Worm (Caenorhabditis elegans) whole organism, mixed stage, embryonic: Measurements from ENCODE around the gene gipc-2.

ENCODE experiments used
- M03D4.4 ChIP-seq: sonication (generic microtip); optimal IDR thresholded peaks from 2 replicates; lab custom pipeline; 2017; ENCODE audit warnings: mild to moderate bottlenecking, missing genetic modification characterization, missing compliant biosample characterization
- bed-3 ChIP-seq: fragments of 200-800 bp; sonication (Bioruptor generic); optimal IDR thresholded peaks from 3 replicates; lab custom pipeline; 2018; ENCODE audit warnings: mild to moderate bottlenecking, missing genetic modification characterization, moderate library complexity, missing compliant biosample characterization
- blmp-1 ChIP-seq: fragments of 150-350 bp; optimal IDR thresholded peaks from 2 replicates; lab custom pipeline; 2014; ENCODE audit warnings: missing biosample characterization, missing genetic modification characterization
- ceh-39 ChIP-seq: fragments of 150-350 bp; optimal IDR thresholded peaks from 2 replicates; lab custom pipeline; 2014; ENCODE audit warnings: missing biosample characterization, missing genetic modification characterization
- ceh-43 ChIP-seq: fragments of 200-800 bp; sonication (Bioruptor generic); optimal IDR thresholded peaks from 2 replicates; lab custom pipeline; 2018; ENCODE audit warnings: mild to moderate bottlenecking, missing genetic modification characterization, moderate library complexity, missing compliant biosample characterization
- ceh-83 ChIP-seq: fragments of 200-800 bp; sonication (Bioruptor generic); optimal IDR thresholded peaks from 2 replicates; lab custom pipeline; 2018; ENCODE audit warnings: mild to moderate bottlenecking, missing genetic modification characterization, missing compliant biosample characterization
- ces-1 ChIP-seq: fragments of 150-350 bp; optimal IDR thresholded peaks from 2 replicates; lab custom pipeline; 2014; ENCODE audit warnings: missing biosample characterization, missing genetic modification reagents, missing genetic modification characterization
- cnd-1 ChIP-seq: fragments of 200-800 bp; sonication (Bioruptor generic); optimal IDR thresholded peaks from 2 replicates; lab custom pipeline; 2018; ENCODE audit warnings: mild to moderate bottlenecking, missing genetic modification characterization, missing compliant biosample characterization
- drap-1 ChIP-seq: fragments of 200-800 bp; sonication (Bioruptor generic); optimal IDR thresholded peaks from 3 replicates; lab custom pipeline; 2018; ENCODE audit warnings: mild to moderate bottlenecking, missing genetic modification characterization, missing compliant biosample characterization
- elt-1 ChIP-seq: sonication (generic microtip); optimal IDR thresholded peaks from 2 replicates; lab custom pipeline; 2017; ENCODE audit warnings: missing genetic modification characterization, mild to moderate bottlenecking, missing compliant biosample characterization, antibody characterized with exemption, moderate library complexity, borderline replicate concordance; ENCODE audit not compliant: insufficient read depth
- elt-3 ChIP-seq: fragments of 150-350 bp; optimal IDR thresholded peaks from 2 replicates; lab custom pipeline; 2014; ENCODE audit warnings: missing biosample characterization, missing genetic modification characterization
- flh-1 ChIP-seq: fragments of 200-800 bp; sonication (Bioruptor generic); optimal IDR thresholded peaks from 2 replicates; lab custom pipeline; 2018; ENCODE audit warnings: mild to moderate bottlenecking, missing genetic modification characterization, moderate library complexity, missing compliant biosample characterization
- ham-2 ChIP-seq: fragments of 200-800 bp; sonication (Bioruptor generic); optimal IDR thresholded peaks from 2 replicates; lab custom pipeline; 2018; ENCODE audit warnings: mild to moderate bottlenecking, missing genetic modification characterization, missing compliant biosample characterization
- hlh-1 ChIP-seq: fragments of 150-350 bp; optimal IDR thresholded peaks from 2 replicates; lab custom pipeline; 2014; ENCODE audit warnings: missing biosample characterization, missing genetic modification reagents, missing genetic modification characterization
- lin-13 ChIP-seq: fragments of 150-350 bp; optimal IDR thresholded peaks from 2 replicates; lab custom pipeline; 2014; ENCODE audit warnings: missing biosample characterization, missing genetic modification characterization
- lin-32 ChIP-seq: fragments of 200-800 bp; sonication (Bioruptor generic); optimal IDR thresholded peaks from 2 replicates; lab custom pipeline; 2018; ENCODE audit warnings: mild to moderate bottlenecking, missing genetic modification characterization, missing compliant biosample characterization
- lsy-2 ChIP-seq: fragments of 150-350 bp; optimal IDR thresholded peaks from 2 replicates; lab custom pipeline; 2014; ENCODE audit warnings: missing biosample characterization, missing genetic modification characterization
- mab-5 ChIP-seq: fragments of 150-350 bp; optimal IDR thresholded peaks from 2 replicates; lab custom pipeline; 2014; ENCODE audit warnings: missing biosample characterization, missing genetic modification characterization
- mep-1 ChIP-seq: fragments of 150-350 bp; optimal IDR thresholded peaks from 2 replicates; lab custom pipeline; 2017; ENCODE audit warnings: missing biosample characterization, missing genetic modification reagents, missing genetic modification characterization, inconsistent platforms
- mls-2 ChIP-seq: sonication (generic microtip); optimal IDR thresholded peaks from 2 replicates; lab custom pipeline; 2016; ENCODE audit warnings: mild to moderate bottlenecking, missing genetic modification characterization, moderate library complexity, missing compliant biosample characterization
- nhr-12 ChIP-seq: fragments of 150-350 bp; optimal IDR thresholded peaks from 2 replicates; lab custom pipeline; 2014; ENCODE audit warnings: missing biosample characterization, missing genetic modification characterization
- nhr-2 ChIP-seq: fragments of 150-350 bp; optimal IDR thresholded peaks from 2 replicates; lab custom pipeline; 2014; ENCODE audit warnings: missing biosample characterization, missing genetic modification characterization
- nhr-237 ChIP-seq: fragments of 150-350 bp; optimal IDR thresholded peaks from 2 replicates; lab custom pipeline; 2014; ENCODE audit warnings: missing biosample characterization, missing genetic modification characterization
- nhr-28 ChIP-seq: fragments of 150-350 bp; optimal IDR thresholded peaks from 2 replicates; lab custom pipeline; 2014; ENCODE audit warnings: missing biosample characterization, missing genetic modification characterization
- nhr-76 ChIP-seq: sonication (generic microtip); optimal IDR thresholded peaks from 2 replicates; lab custom pipeline; 2017; ENCODE audit warnings: missing biosample characterization, missing genetic modification characterization
- pha-4 ChIP-seq: fragments of 150-350 bp; optimal IDR thresholded peaks from 2 replicates; lab custom pipeline; 2018; ENCODE audit warnings: missing biosample characterization, missing genetic modification reagents, missing genetic modification characterization
- sem-2 ChIP-seq: fragments of 200-800 bp; sonication (Bioruptor generic); optimal IDR thresholded peaks from 2 replicates; lab custom pipeline; 2018; ENCODE audit warnings: mild to moderate bottlenecking, missing genetic modification characterization, missing compliant biosample characterization
- snpc-4 ChIP-seq: fragments of 150-350 bp; optimal IDR thresholded peaks from 2 replicates; lab custom pipeline; 2014; ENCODE audit warnings: missing biosample characterization, missing genetic modification characterization
- sptf-1 ChIP-seq: sonication (generic microtip); optimal IDR thresholded peaks from 2 replicates; lab custom pipeline; 2017; ENCODE audit warnings: mild to moderate bottlenecking, missing genetic modification characterization, moderate library complexity, missing compliant biosample characterization
- tbx-8 ChIP-seq: fragments of 200-800 bp; sonication (Bioruptor generic); optimal IDR thresholded peaks from 2 replicates; lab custom pipeline; 2018; ENCODE audit warnings: mild to moderate bottlenecking, missing genetic modification characterization, moderate library complexity, missing compliant biosample characterization
- unc-120 ChIP-seq: sonication (generic microtip); optimal IDR thresholded peaks from 2 replicates; lab custom pipeline; 2017; ENCODE audit warnings: missing genetic modification characterization, missing compliant biosample characterization; ENCODE audit not compliant: poor library complexity, severe bottlenecking
- unc-39 ChIP-seq: fragments of 150-350 bp; optimal IDR thresholded peaks from 2 replicates; lab custom pipeline; 2014; ENCODE audit warnings: missing biosample characterization, missing genetic modification characterization
- unc-62 ChIP-seq: fragments of 150-350 bp; optimal IDR thresholded peaks from 2 replicates; lab custom pipeline; 2014; ENCODE audit warnings: missing biosample characterization, missing genetic modification reagents, missing genetic modification characterization
- zip-8 ChIP-seq: fragments of 150-350 bp; optimal IDR thresholded peaks from 2 replicates; lab custom pipeline; 2014; ENCODE audit warnings: missing biosample characterization, missing genetic modification characterization
- ztf-11 ChIP-seq: fragments of 150-350 bp; optimal IDR thresholded peaks from 2 replicates; lab custom pipeline; 2014; ENCODE audit warnings: missing biosample characterization, missing genetic modification characterization

The gipc-2 gene

ce11 chrIV:10046005-10046404 is 18.5 kb upstream of the gipc-2 start:
- TF ChIP-seq flh-1 (GFP tag; lab: Kevin White, UChicago) (no peak), lsy-2 (tag; lab: Kevin White, UChicago) (no peak), elt-1 (tag; lab: Kevin White, UChicago) (no peak), ceh-43 (GFP tag; lab: Kevin White, UChicago) (no peak), nhr-237 (tag; lab: Kevin White, UChicago) (no peak), lin-13 (tag; lab: Kevin White, UChicago) (no peak), mls-2 (tag; lab: Kevin White, UChicago) (no peak), ham-2 (GFP tag; lab: Kevin White, UChicago) (no peak), nhr-12 (tag; lab: Kevin White, UChicago) (no peak), zip-8 (no peak), ztf-11 (tag; lab: Kevin White, UChicago) (no peak), ceh-39 (tag; lab: Kevin White, UChicago) (no peak), unc-120 (no peak), bed-3 (GFP tag; lab: Kevin White, UChicago) (no peak), nhr-28 (tag; lab: Kevin White, UChicago) (no peak), pha-4 (tag; lab: Kevin White, UChicago) (no peak), elt-3 (tag; lab: Kevin White, UChicago) (no peak), tbx-8 (GFP tag; lab: Kevin White, UChicago) (no peak), cnd-1 (tag; lab: Kevin White, UChicago) (no peak)

DNA sequence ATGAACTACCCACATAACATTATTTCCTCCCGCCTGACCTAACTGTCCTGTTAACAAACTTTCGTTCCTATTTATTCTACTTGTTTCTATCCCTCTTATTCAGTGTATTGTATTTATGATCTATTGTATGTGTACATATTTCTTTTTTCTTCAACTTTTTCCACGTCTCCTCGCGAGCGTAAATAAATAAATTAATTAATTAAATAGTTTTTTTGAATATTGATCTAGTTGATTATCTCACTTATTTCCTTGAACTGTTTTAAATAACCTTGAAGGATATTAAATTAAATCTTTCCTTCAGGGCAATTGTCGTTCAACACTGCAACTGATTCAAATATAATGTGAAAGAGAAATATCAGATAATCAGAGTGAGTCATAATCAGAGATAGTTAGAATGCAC is 15.4 kb upstream of the gipc-2 start, which contains the start of gene frk-1:
Gene frk-1, plus strand, starts transcription at position 301 of the 400 bp plus-strand sequence.
- TF ChIP-seq sptf-1 (tag; lab: Kevin White, UChicago) = no peak
- TF ChIP-seq ham-2 (GFP tag; lab: Kevin White, UChicago) = no peak
- no peak for TF ChIP-seq ceh-39 (tag; lab: Kevin White, UChicago)
- TF ChIP-seq mep-1 = no peak
- no peak for TF ChIP-seq lin-13 (tag; lab: Kevin White, UChicago)
- TF ChIP-seq lin-32 = no peak
- no peak for TF ChIP-seq nhr-237 (tag; lab: Kevin White, UChicago)
- no peak for TF ChIP-seq M03D4.4 (tag; lab: Kevin White, UChicago)
- no peak for TF ChIP-seq nhr-2 (tag; lab: Kevin White, UChicago)

- TF ChIP-seq zip-8 (no peak), nhr-2 (tag; lab: Kevin White, UChicago) (no peak), sptf-1 (tag; lab: Kevin White, UChicago) (no peak), unc-120 (no peak), drap-1 (GFP tag; lab: Kevin White, UChicago) (no peak), lin-32 (no peak), nhr-237 (tag; lab: Kevin White, UChicago) (no peak), ham-2 (GFP tag; lab: Kevin White, UChicago) (no peak), snpc-4 (tag; lab: Kevin White, UChicago) (no peak), lin-13 (tag; lab: Kevin White, UChicago) (no peak), unc-62 (GFP tag; lab: Kevin White, UChicago) (no peak), tbx-8 (GFP tag; lab: Kevin White, UChicago) (no peak), pha-4 (tag; lab: Kevin White, UChicago) (no peak), unc-39 (tag; lab: Kevin White, UChicago) (no peak), nhr-76 (no peak), ceh-39 (tag; lab: Kevin White, UChicago) (no peak), blmp-1 (tag; lab: Kevin White, UChicago) (no peak), ztf-11 (tag; lab: Kevin White, UChicago) (no peak), hlh-1 (tag; lab: Kevin White, UChicago) (no peak), M03D4.4 (tag; lab: Kevin White, UChicago) (no peak)
These were observed 13.3 kb upstream of the gipc-2 start, which contains the start of gene dhs-31 for ce11 chrIV:10040803-10041202. Gene dhs-31 (minus strand): TSS chrIV:10040903.

DNA sequence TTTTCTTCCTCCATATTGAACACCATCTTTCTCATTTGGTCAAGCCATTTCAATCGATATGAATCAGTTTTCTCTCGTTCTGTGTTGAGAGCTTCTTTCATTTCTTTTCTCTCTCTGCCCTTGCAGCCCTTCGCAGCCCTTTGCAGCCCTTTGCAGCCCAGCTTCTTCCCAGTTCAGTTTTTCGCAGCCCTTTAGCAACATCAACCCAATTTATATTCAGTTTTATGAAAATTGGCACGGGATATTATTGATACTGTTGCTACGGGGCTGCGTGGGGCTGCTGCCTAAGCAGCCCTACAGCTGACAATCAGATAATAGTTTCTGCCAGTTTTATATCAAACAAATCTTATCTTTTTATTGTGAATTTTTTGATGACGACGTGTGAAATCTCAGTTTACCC is 9.5 kb upstream of the gipc-2 start, which contains the start of gene F44D12.10:
Gene F44D12.10, minus strand, starts transcription at position 101 of the 400 bp plus-strand sequence.
- TF ChIP-seq flh-1 (GFP tag; lab: Kevin White, UChicago) = no peak
- TF ChIP-seq ceh-43 (GFP tag; lab: Kevin White, UChicago) = no peak
- TF ChIP-seq nhr-2 (tag; lab: Kevin White, UChicago) = no peak
- no peak for TF ChIP-seq zip-8
- no peak for TF ChIP-seq mab-5 (tag; lab: Kevin White, UChicago)
- no peak for TF ChIP-seq blmp-1 (tag; lab: Kevin White, UChicago)
- TF ChIP-seq lsy-2 (tag; lab: Kevin White, UChicago) = no peak
- no peak for TF ChIP-seq sem-2
- TF ChIP-seq lin-13 (tag; lab: Kevin White, UChicago) = no peak
- no peak for TF ChIP-seq mls-2 (tag; lab: Kevin White, UChicago)
- no peak for TF ChIP-seq unc-39 (tag; lab: Kevin White, UChicago)
- no peak for TF ChIP-seq ces-1 (GFP tag; lab: Kevin White, UChicago)
- no peak for TF ChIP-seq lin-32
- TF ChIP-seq ham-2 (GFP tag; lab: Kevin White, UChicago) = no peak
- TF ChIP-seq nhr-237 (tag; lab: Kevin White, UChicago) = no peak
- TF ChIP-seq unc-62 (GFP tag; lab: Kevin White, UChicago) = no peak
- TF ChIP-seq elt-3 (tag; lab: Kevin White, UChicago) = no peak
- no peak for TF ChIP-seq ceh-83 (GFP tag; lab: Kevin White, UChicago)
- no peak for TF ChIP-seq ztf-11 (tag; lab: Kevin White, UChicago)
- no peak for TF ChIP-seq snpc-4 (tag; lab: Kevin White, UChicago)
